Fruit fly (Drosophila melanogaster) whole organism, wandering third instar larva: Measurements from ENCODE around the gene CG9953.

ENCODE experiments used
- Abd-B ChIP-seq: fragments of >200 bp; optimal IDR thresholded peaks from 2 replicates; lab custom pipeline; 2017; ENCODE audit warnings: missing biosample characterization, missing genetic modification characterization
- HLH106 ChIP-seq: fragments of 200-800 bp; optimal IDR thresholded peaks from 3 replicates; lab custom pipeline; 2019; ENCODE audit warnings: missing biosample characterization, mild to moderate bottlenecking, missing genetic modification characterization, moderate library complexity
- Hnf4 ChIP-seq: fragments of 200-800 bp; sonication (Bioruptor generic); optimal IDR thresholded peaks from 2 replicates; lab custom pipeline; 2016; ENCODE audit warnings: missing biosample characterization, mild to moderate bottlenecking, missing genetic modification characterization
- Hr78 ChIP-seq: fragments of >200 bp; optimal IDR thresholded peaks from 2 replicates; lab custom pipeline; 2017; ENCODE audit warnings: missing biosample characterization, missing genetic modification characterization
- Mio ChIP-seq: sonication (Bioruptor generic); optimal IDR thresholded peaks from 2 replicates; lab custom pipeline; 2016; ENCODE audit warnings: missing biosample characterization, missing genetic modification characterization
- Myc ChIP-seq: fragments of >200 bp; optimal IDR thresholded peaks from 2 replicates; lab custom pipeline; 2017
- OdsH ChIP-seq: fragments of 200-800 bp; sonication (Bioruptor generic); optimal IDR thresholded peaks from 2 replicates; lab custom pipeline; 2016; ENCODE audit warnings: missing biosample characterization, mild to moderate bottlenecking, missing genetic modification characterization
- br ChIP-seq: fragments of 200-800 bp; sonication (Bioruptor generic); optimal IDR thresholded peaks from 2 replicates; lab custom pipeline; 2016; ENCODE audit warnings: missing biosample characterization, missing genetic modification characterization
- dl ChIP-seq, 2 experiments: fragments of 175-275, 200-275 bp in 1 of 2; fragments of 200-275 bp in 1 of 2; sonication (Bioruptor generic); optimal IDR thresholded peaks; lab custom pipeline; 2018; ENCODE audit warnings: mild to moderate bottlenecking in 2 of 2, missing biosample characterization in 2 of 2, missing genetic modification characterization in 2 of 2, moderate library complexity in 2 of 2; ENCODE audit not compliant: partially characterized antibody in 2 of 2, insufficient read depth in 1 of 2
- foxo ChIP-seq, 2 experiments: fragments of 200-800 bp; sonication (Bioruptor generic); optimal IDR thresholded peaks; 2 replicates in 1 of 2; 3 replicates in 1 of 2; lab custom pipeline; 2016 to 2017; ENCODE audit warnings: missing biosample characterization in 2 of 2, missing genetic modification characterization in 2 of 2
- h ChIP-seq: fragments of 200-800 bp; sonication (Bioruptor generic); optimal IDR thresholded peaks from 3 replicates; lab custom pipeline; 2016; ENCODE audit warnings: missing biosample characterization, mild to moderate bottlenecking, missing genetic modification characterization
- pan ChIP-seq: fragments of >200 bp; optimal IDR thresholded peaks from 2 replicates; lab custom pipeline; 2017
- psq ChIP-seq: fragments of 200-800 bp; sonication (Bioruptor generic); optimal IDR thresholded peaks from 3 replicates; lab custom pipeline; 2017; ENCODE audit warnings: missing biosample characterization, mild to moderate bottlenecking, missing genetic modification characterization, moderate library complexity
- usp ChIP-seq: fragments of >200 bp; optimal IDR thresholded peaks from 2 replicates; lab custom pipeline; 2017; ENCODE audit warnings: missing biosample characterization, missing genetic modification characterization

- TF ChIP-seq Mio (GFP tag; lab: Kevin White, UChicago) (no peak), Abd-B (no peak), pan (lab: Kevin White, UChicago) (no peak), psq (GFP tag; lab: Kevin White, UChicago) (no peak), HLH106 (tag; lab: Kevin White, UChicago) (no peak), Hr78 (GFP tag; lab: Kevin White, UChicago) (no peak), foxo (GFP tag; optimal IDR thresholded peaks at IDR 0.05; lab: Kevin White, UChicago) (no peak), usp (GFP tag; lab: Kevin White, UChicago) (no peak), OdsH (GFP tag; lab: Kevin White, UChicago) (no peak), dl (GFP tag; optimal IDR thresholded peaks at IDR 0.05; lab: Kevin White, UChicago; ENCODE audit: insufficient read depth in 1 of 2, partially characterized antibody in 2 of 2) (no peak), h (GFP tag; lab: Kevin White, UChicago) (no peak), Myc (lab: Kevin White, UChicago) (no peak), Hnf4 (GFP tag; lab: Kevin White, UChicago) (no peak), br (GFP tag; lab: Kevin White, UChicago) (no peak)
Observed at dm6 chr3L:6981109-6981741, 11.8 kb downstream of the CG9953 start.
